Worm (Caenorhabditis elegans): ENCODE measurements around the gene twk-17.

- no peak for TF ChIP-seq ceh-31 (tag; optimal IDR thresholded peaks at IDR 0.05)
- TF ChIP-seq sdc-2 (tag; optimal IDR thresholded peaks at IDR 0.05) = no peak
- no peak for TF ChIP-seq ceh-45 (GFP tag; IDR thresholded peaks at IDR 0.05)
- no peak for TF ChIP-seq C08G9.2 (tag; optimal IDR thresholded peaks at IDR 0.05)
- TF ChIP-seq nhr-11 (tag; optimal IDR thresholded peaks at IDR 0.05) = no peak
- no peak for TF ChIP-seq hlh-13 (GFP tag; optimal IDR thresholded peaks at IDR 0.05)
- TF ChIP-seq madf-2 (tag; optimal IDR thresholded peaks at IDR 0.05) = no peak
- no peak for TF ChIP-seq sox-2 (GFP tag; IDR thresholded peaks at IDR 0.05)
- TF ChIP-seq eyg-1 (tag; optimal IDR thresholded peaks at IDR 0.05) = no peak
- TF ChIP-seq gmeb-2 (tag; optimal IDR thresholded peaks at IDR 0.05) = no peak
Observed at ce11 chrX:7578308-7578707, 29.6 kb downstream of the twk-17 start.

All from whole organism, late embryonic.